Worm (Caenorhabditis elegans) whole organism, L4 larva: ENCODE results near the gene C24F3.2.
A peak's percentile ranks its signal among the peaks of the same experiment; 100 is the strongest.

Source experiments
- T20F7.1 ChIP-seq: fragments of 200-800 bp; sonication (Bioruptor generic); optimal IDR thresholded peaks from 2 replicates; lab custom pipeline; 2018; ENCODE audit warnings: mild to moderate bottlenecking, missing genetic modification characterization, missing compliant biosample characterization
- Y75B8A.6 ChIP-seq: fragments of 200-800 bp; sonication (Bioruptor generic); IDR thresholded peaks from 2 replicates; pipeline ENCODE4 v1.3.6; 2022; ENCODE audit warnings: missing genetic modification reagents, missing genetic modification characterization, missing compliant biosample characterization
- dpl-1 ChIP-seq: fragments of 150-350 bp; optimal IDR thresholded peaks from 2 replicates; lab custom pipeline; 2014; ENCODE audit warnings: missing biosample characterization, missing genetic modification reagents, missing genetic modification characterization
- mdl-1 ChIP-seq, 2 experiments: fragments of 150-350 bp in 1 of 2; sonication (generic microtip) in 1 of 2; optimal IDR thresholded peaks; 2 replicates each; lab custom pipeline; 2014 to 2017; ENCODE audit warnings: missing biosample characterization in 2 of 2, missing genetic modification characterization in 2 of 2
- nhr-77 ChIP-seq: fragments of 150-350 bp; optimal IDR thresholded peaks from 2 replicates; lab custom pipeline; 2014; ENCODE audit warnings: missing biosample characterization, missing genetic modification characterization
- pha-4 ChIP-seq, 2 experiments: fragments of 150-350 bp in 1 of 2; fragments of 200-800 bp in 1 of 2; sonication (Bioruptor generic) in 1 of 2; IDR thresholded peaks in 1 of 2; optimal IDR thresholded peaks in 1 of 2; 2 replicates each; pipeline versions ENCODE4 v1.3.6 to Lab custom; 2014 to 2022; ENCODE audit warnings: missing genetic modification characterization in 2 of 2, missing genetic modification reagents in 2 of 2, missing biosample characterization in 1 of 2, missing compliant biosample characterization in 1 of 2
- unc-39 ChIP-seq: sonication (generic microtip); optimal IDR thresholded peaks from 2 replicates; lab custom pipeline; 2017; ENCODE audit warnings: missing biosample characterization, missing genetic modification characterization
- zfp-3 ChIP-seq: fragments of 200-800 bp; sonication (Bioruptor generic); conservative IDR thresholded peaks from 2 replicates; pipeline ENCODE4 v1.3.6; 2022; ENCODE audit warnings: missing genetic modification reagents, missing genetic modification characterization, missing compliant biosample characterization
- ztf-7 ChIP-seq: fragments of 150-350 bp; optimal IDR thresholded peaks from 2 replicates; lab custom pipeline; 2014; ENCODE audit warnings: missing biosample characterization, missing genetic modification characterization

DNA sequence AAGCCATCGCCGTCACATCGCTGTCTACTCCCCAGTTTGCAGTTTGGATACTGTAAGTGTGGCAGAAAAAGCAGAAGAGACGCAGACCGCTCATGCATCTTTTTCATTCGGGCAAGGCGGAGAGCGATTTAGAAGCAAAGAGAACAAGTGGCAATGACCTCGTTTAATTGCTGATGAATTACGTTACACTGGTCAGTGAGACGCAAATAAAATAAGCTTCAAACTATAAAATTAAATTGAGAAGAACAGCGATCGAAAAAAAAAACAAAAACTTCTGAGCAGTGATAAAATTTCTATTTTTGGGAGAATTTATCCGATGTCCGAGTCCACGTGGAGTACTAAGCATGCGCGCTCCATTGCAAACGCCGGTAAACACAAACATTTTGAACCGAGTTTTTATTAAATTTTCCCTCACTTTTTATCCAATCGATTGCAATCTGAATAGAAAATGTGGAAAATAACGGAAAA, at the start of gene C24F3.2:
- TF ChIP-seq zfp-3 (no peak), nhr-77 (no peak), pha-4 (GFP tag; IDR thresholded peaks at IDR 0.05; lab: Robert Waterston, UW) (no peak), pha-4 (tag; optimal IDR thresholded peaks at IDR 0.05; lab: Kevin White, UChicago) (no peak), Y75B8A.6 (GFP tag; lab: Robert Waterston, UW) (no peak), T20F7.1 (GFP tag; lab: Kevin White, UChicago) (no peak), unc-39 (no peak), mdl-1 (tag; optimal IDR thresholded peaks at IDR 0.05; lab: Kevin White, UChicago) (no peak), dpl-1 (GFP tag; lab: Kevin White, UChicago) (peak; percentile 75), ztf-7 (tag; lab: Kevin White, UChicago) (no peak)
